Fruit fly (Drosophila melanogaster) whole organism, adult: ENCODE measurements around the gene mRpL4.

Source experiments
- CG11617 ChIP-seq: fragments of 200-800 bp; sonication (Bioruptor generic); optimal IDR thresholded peaks from 2 replicates; lab custom pipeline; 2017; ENCODE audit warnings: mild to moderate bottlenecking, missing biosample characterization, missing genetic modification reagents, missing genetic modification characterization
- CG12768 ChIP-seq: fragments of 200-800 bp; sonication (Bioruptor generic); optimal IDR thresholded peaks from 2 replicates; lab custom pipeline; 2017; ENCODE audit warnings: missing biosample characterization, missing genetic modification characterization, mild to moderate bottlenecking, moderate library complexity, missing genetic modification reagents
- CG14711 ChIP-seq: fragments of 200-800 bp; sonication (Bioruptor generic); optimal IDR thresholded peaks from 2 replicates; lab custom pipeline; 2018; ENCODE audit warnings: missing biosample characterization, mild to moderate bottlenecking, missing genetic modification characterization, moderate library complexity
- CG1620 ChIP-seq: fragments of 200-800 bp; sonication (Bioruptor generic); optimal IDR thresholded peaks from 2 replicates; lab custom pipeline; 2016; ENCODE audit warnings: missing biosample characterization, missing genetic modification characterization
- CG33017 ChIP-seq: fragments of 200-800 bp; sonication (Bioruptor generic); optimal IDR thresholded peaks from 2 replicates; lab custom pipeline; 2018; ENCODE audit warnings: missing biosample characterization, mild to moderate bottlenecking, missing genetic modification characterization, moderate library complexity
- CG5204 ChIP-seq: fragments of 200-800 bp; sonication (Bioruptor generic); optimal IDR thresholded peaks from 2 replicates; lab custom pipeline; 2016; ENCODE audit warnings: missing biosample characterization, missing genetic modification characterization
- CG7045 ChIP-seq: fragments of 200-800 bp; sonication (Bioruptor generic); optimal IDR thresholded peaks from 2 replicates; lab custom pipeline; 2017; ENCODE audit warnings: missing biosample characterization, mild to moderate bottlenecking, missing genetic modification characterization
- CG7101 ChIP-seq: fragments of 200-800 bp; sonication (Bioruptor generic); optimal IDR thresholded peaks from 2 replicates; lab custom pipeline; 2018; ENCODE audit warnings: missing biosample characterization, mild to moderate bottlenecking, missing genetic modification characterization, moderate library complexity
- Clk ChIP-seq: fragments of 200-800 bp; sonication (Bioruptor generic); optimal IDR thresholded peaks from 2 replicates; lab custom pipeline; 2017; ENCODE audit warnings: missing biosample characterization, missing genetic modification characterization
- Crg-1 ChIP-seq: fragments of 200-800 bp; sonication (Bioruptor generic); optimal IDR thresholded peaks from 2 replicates; lab custom pipeline; 2016; ENCODE audit warnings: missing biosample characterization, missing genetic modification characterization
- Hr96 ChIP-seq: fragments of 200-800 bp; sonication (Bioruptor generic); optimal IDR thresholded peaks from 2 replicates; lab custom pipeline; 2016; ENCODE audit warnings: missing biosample characterization, missing genetic modification characterization
- Mnt ChIP-seq: fragments of 200-800 bp; sonication (Bioruptor generic); optimal IDR thresholded peaks from 2 replicates; lab custom pipeline; 2016; ENCODE audit warnings: missing biosample characterization, mild to moderate bottlenecking, missing genetic modification characterization
- bab1 ChIP-seq: fragments of 200-800 bp; sonication (Bioruptor generic); optimal IDR thresholded peaks from 3 replicates; lab custom pipeline; 2019; ENCODE audit warnings: missing biosample characterization, mild to moderate bottlenecking, missing genetic modification characterization, moderate library complexity
- cic ChIP-seq: fragments of 200-800 bp; sonication (Bioruptor generic); optimal IDR thresholded peaks from 2 replicates; lab custom pipeline; 2017; ENCODE audit warnings: missing biosample characterization, mild to moderate bottlenecking, missing genetic modification characterization, moderate library complexity
- cnc ChIP-seq, 2 experiments: fragments of >200 bp; optimal IDR thresholded peaks; 2 replicates each; lab custom pipeline; 2017
- kay ChIP-seq: fragments of 200-800 bp; sonication (Bioruptor generic); peaks from one replicate; lab custom pipeline; 2016; ENCODE audit warnings: missing biosample characterization, missing genetic modification characterization, borderline replicate concordance
- ovo ChIP-seq: fragments of 200-800 bp; sonication (Bioruptor generic); optimal IDR thresholded peaks from 2 replicates; lab custom pipeline; 2016; ENCODE audit warnings: missing biosample characterization, missing genetic modification characterization
- pad ChIP-seq: fragments of 200-800 bp; sonication (Bioruptor generic); optimal IDR thresholded peaks from 3 replicates; lab custom pipeline; 2017; ENCODE audit warnings: missing biosample characterization, missing genetic modification characterization, mild to moderate bottlenecking, moderate library complexity, missing genetic modification reagents
- tj ChIP-seq: fragments of 200-800 bp; sonication (Bioruptor generic); optimal IDR thresholded peaks from 3 replicates; lab custom pipeline; 2017; ENCODE audit warnings: missing biosample characterization, mild to moderate bottlenecking, missing genetic modification characterization, moderate library complexity
- toe ChIP-seq: fragments of 200-800 bp; sonication (Bioruptor generic); optimal IDR thresholded peaks from 2 replicates; lab custom pipeline; 2016; ENCODE audit warnings: missing biosample characterization, missing genetic modification characterization

mRpL4 gene

dm6 chr2L:16356249-16357025, 27.5 kb upstream of the mRpL4 start, which contains the start of gene CaBP1:
CaBP1 (minus strand) TSS chr2L:16356735.
- no peak for TF ChIP-seq Mnt
- TF ChIP-seq kay (GFP tag; lab: Kevin White, UChicago): peak; percentile 10
- TF ChIP-seq CG1620 (GFP tag; lab: Kevin White, UChicago): no peak
- peak; percentile 69 for TF ChIP-seq tj (GFP tag; lab: Kevin White, UChicago)
- peak; percentile 86 for TF ChIP-seq CG14711 (tag; lab: Kevin White, UChicago)
- TF ChIP-seq bab1 (GFP tag; lab: Kevin White, UChicago): peak; percentile 42

- TF ChIP-seq Hr96 (no peak), ovo (GFP tag; lab: Kevin White, UChicago) (no peak), CG1620 (GFP tag; lab: Kevin White, UChicago) (no peak), bab1 (GFP tag; lab: Kevin White, UChicago) (no peak), tj (GFP tag; lab: Kevin White, UChicago) (no peak), cnc (optimal IDR thresholded peaks at IDR 0.05; lab: Kevin White, UChicago) (no peak), Mnt (no peak), pad (GFP tag; lab: Kevin White, UChicago) (no peak), CG11617 (GFP tag; lab: Kevin White, UChicago) (no peak), kay (GFP tag; lab: Kevin White, UChicago) (no peak), Crg-1 (no peak), CG7101 (tag; lab: Kevin White, UChicago) (no peak), CG33017 (tag; lab: Kevin White, UChicago) (no peak), CG5204 (GFP tag; lab: Kevin White, UChicago) (no peak), cic (no peak), CG14711 (tag; lab: Kevin White, UChicago) (no peak)
These were observed 24.8 kb upstream of the mRpL4 start for dm6 chr2L:16353765-16354164.

- TF ChIP-seq CG12768 (GFP tag; lab: Kevin White, UChicago) (peak; percentile 30), Crg-1 (peak; percentile 39), tj (GFP tag; lab: Kevin White, UChicago) (peak; percentile 7), kay (GFP tag; lab: Kevin White, UChicago) (peak; percentile 91), pad (GFP tag; lab: Kevin White, UChicago) (peak; percentile 1), Clk (GFP tag; lab: Kevin White, UChicago) (no peak), CG5204 (GFP tag; lab: Kevin White, UChicago) (no peak), Mnt (peak; percentile 32), CG1620 (GFP tag; lab: Kevin White, UChicago) (peak; percentile 44), CG14711 (tag; lab: Kevin White, UChicago) (no peak), toe (GFP tag; lab: Kevin White, UChicago) (peak; percentile 61), CG11617 (GFP tag; lab: Kevin White, UChicago) (peak; percentile 40), cnc (optimal IDR thresholded peaks at IDR 0.05; lab: Kevin White, UChicago) (no peak), ovo (GFP tag; lab: Kevin White, UChicago) (no peak), CG33017 (tag; lab: Kevin White, UChicago) (no peak), Hr96 (no peak), cic (no peak), CG7045 (GFP tag; lab: Kevin White, UChicago) (no peak), CG7101 (tag; lab: Kevin White, UChicago) (peak; percentile 20), bab1 (GFP tag; lab: Kevin White, UChicago) (no peak)
These were observed 24.0 kb upstream of the mRpL4 start, which contains the start of the genes Hyls1, chif and CG4455 for dm6 chr2L:16352585-16353580. Hyls1 (minus strand) TSS chr2L:16352628. chif (minus strand) TSS chr2L:16352628. CG4455 (plus strand) TSS chr2L:16352934.

- TF ChIP-seq cic (peak; percentile 28), CG5204 (GFP tag; lab: Kevin White, UChicago) (no peak), Mnt (no peak), Clk (GFP tag; lab: Kevin White, UChicago) (no peak), kay (GFP tag; lab: Kevin White, UChicago) (no peak), ovo (GFP tag; lab: Kevin White, UChicago) (no peak), bab1 (GFP tag; lab: Kevin White, UChicago) (no peak)
These were observed 23.1 kb upstream of the mRpL4 start for dm6 chr2L:16351805-16352584.
